Worm (Caenorhabditis elegans) whole organism, young adult: ENCODE results near the gene K12H6.12.

Source experiments
- B0019.2 ChIP-seq: fragments of 200-800 bp; sonication (Bioruptor generic); conservative IDR thresholded peaks from 2 replicates; pipeline ENCODE4 v1.3.6; 2022; ENCODE audit warnings: missing genetic modification reagents, missing genetic modification characterization, missing compliant biosample characterization
- Y53F4B.3 ChIP-seq: fragments of 200-800 bp; sonication (Bioruptor generic); IDR thresholded peaks from 2 replicates; pipeline ENCODE4 v1.3.6; 2022; ENCODE audit warnings: missing genetic modification reagents, missing genetic modification characterization, missing compliant biosample characterization
- akir-1 ChIP-seq: fragments of 200-800 bp; sonication (Bioruptor generic); optimal IDR thresholded peaks from 2 replicates; lab custom pipeline; 2018; ENCODE audit warnings: mild to moderate bottlenecking, missing genetic modification characterization, moderate library complexity, missing compliant biosample characterization
- bed-2 ChIP-seq: fragments of 200-800 bp; sonication (Bioruptor generic); IDR thresholded peaks from 2 replicates; pipeline ENCODE4 v1.3.6; 2022; ENCODE audit warnings: missing genetic modification reagents, missing genetic modification characterization, missing compliant biosample characterization
- ceh-79 ChIP-seq: sonication (generic microtip); optimal IDR thresholded peaks from 2 replicates; lab custom pipeline; 2017; ENCODE audit warnings: mild to moderate bottlenecking, missing genetic modification characterization, missing compliant biosample characterization
- let-607 ChIP-seq, 2 experiments: fragments of 200-800 bp in 1 of 2; sonication (Bioruptor generic) in 1 of 2; sonication (generic microtip) in 1 of 2; optimal IDR thresholded peaks; 2 replicates each; lab custom pipeline; 2016 to 2018; ENCODE audit warnings: mild to moderate bottlenecking in 2 of 2, missing compliant biosample characterization in 2 of 2, missing genetic modification characterization in 2 of 2, moderate library complexity in 2 of 2, missing genotype in 1 of 2
- lin-40 ChIP-seq: sonication (generic microtip); optimal IDR thresholded peaks from 2 replicates; lab custom pipeline; 2016; ENCODE audit warnings: missing genetic modification characterization, mild to moderate bottlenecking, missing compliant biosample characterization, missing genotype, missing genetic modification reagents
- nfya-2 ChIP-seq: fragments of 200-800 bp; sonication (Bioruptor generic); IDR thresholded peaks from 2 replicates; pipeline ENCODE4 v1.3.6; 2022; ENCODE audit warnings: missing genetic modification reagents, missing genetic modification characterization, missing compliant biosample characterization
- nhr-27 ChIP-seq: fragments of 200-800 bp; sonication (Bioruptor generic); optimal IDR thresholded peaks from 2 replicates; lab custom pipeline; 2018; ENCODE audit warnings: mild to moderate bottlenecking, missing genetic modification characterization, moderate library complexity, missing compliant biosample characterization
- rpc-1 ChIP-seq, 2 experiments: fragments of 150-350 bp in 1 of 2; sonication (generic microtip) in 1 of 2; optimal IDR thresholded peaks; 2 replicates each; lab custom pipeline; 2014 to 2018; ENCODE audit warnings: missing biosample characterization in 1 of 2, missing genetic modification characterization in 1 of 2, missing genetic modification reagents in 1 of 2, missing genotype in 1 of 2
- snpc-3.4 ChIP-seq: sonication (generic microtip); optimal IDR thresholded peaks from 2 replicates; lab custom pipeline; 2017; ENCODE audit warnings: missing genetic modification characterization, mild to moderate bottlenecking, missing compliant biosample characterization, antibody characterized with exemption, moderate library complexity, missing genotype, missing genetic modification reagents
- tlf-1 ChIP-seq: fragments of 200-800 bp; sonication (Bioruptor generic); optimal IDR thresholded peaks from 2 replicates; lab custom pipeline; 2018; ENCODE audit warnings: mild to moderate bottlenecking, missing genetic modification characterization, missing compliant biosample characterization
- unc-62 ChIP-seq: fragments of 150-350 bp; optimal IDR thresholded peaks from 2 replicates; lab custom pipeline; 2014; ENCODE audit warnings: missing biosample characterization, missing genetic modification reagents, missing genetic modification characterization

- TF ChIP-seq bed-2 (GFP tag; lab: Robert Waterston, UW) (no peak), unc-62 (GFP tag; lab: Kevin White, UChicago) (no peak), ceh-79 (no peak), B0019.2 (GFP tag; lab: Robert Waterston, UW) (no peak), nhr-27 (no peak), rpc-1 (optimal IDR thresholded peaks at IDR 0.05; lab: Kevin White, UChicago) (no peak), rpc-1 (tag; optimal IDR thresholded peaks at IDR 0.05; lab: Kevin White, UChicago) (no peak), snpc-3.4 (tag; lab: Kevin White, UChicago) (no peak), let-607 (tag; optimal IDR thresholded peaks at IDR 0.05; lab: Kevin White, UChicago) (no peak), nfya-2 (GFP tag; lab: Robert Waterston, UW) (no peak), tlf-1 (GFP tag; lab: Kevin White, UChicago) (no peak), lin-40 (no peak), akir-1 (GFP tag; lab: Kevin White, UChicago) (no peak), Y53F4B.3 (no peak)
Measured at ce11 chrII:2774904-2775303, 33.1 kb upstream of the K12H6.12 start, which contains the start of gene fbxb-111.
